Worm (Caenorhabditis elegans): ENCODE results near the gene ift-43.

ift-43 gene

DNA sequence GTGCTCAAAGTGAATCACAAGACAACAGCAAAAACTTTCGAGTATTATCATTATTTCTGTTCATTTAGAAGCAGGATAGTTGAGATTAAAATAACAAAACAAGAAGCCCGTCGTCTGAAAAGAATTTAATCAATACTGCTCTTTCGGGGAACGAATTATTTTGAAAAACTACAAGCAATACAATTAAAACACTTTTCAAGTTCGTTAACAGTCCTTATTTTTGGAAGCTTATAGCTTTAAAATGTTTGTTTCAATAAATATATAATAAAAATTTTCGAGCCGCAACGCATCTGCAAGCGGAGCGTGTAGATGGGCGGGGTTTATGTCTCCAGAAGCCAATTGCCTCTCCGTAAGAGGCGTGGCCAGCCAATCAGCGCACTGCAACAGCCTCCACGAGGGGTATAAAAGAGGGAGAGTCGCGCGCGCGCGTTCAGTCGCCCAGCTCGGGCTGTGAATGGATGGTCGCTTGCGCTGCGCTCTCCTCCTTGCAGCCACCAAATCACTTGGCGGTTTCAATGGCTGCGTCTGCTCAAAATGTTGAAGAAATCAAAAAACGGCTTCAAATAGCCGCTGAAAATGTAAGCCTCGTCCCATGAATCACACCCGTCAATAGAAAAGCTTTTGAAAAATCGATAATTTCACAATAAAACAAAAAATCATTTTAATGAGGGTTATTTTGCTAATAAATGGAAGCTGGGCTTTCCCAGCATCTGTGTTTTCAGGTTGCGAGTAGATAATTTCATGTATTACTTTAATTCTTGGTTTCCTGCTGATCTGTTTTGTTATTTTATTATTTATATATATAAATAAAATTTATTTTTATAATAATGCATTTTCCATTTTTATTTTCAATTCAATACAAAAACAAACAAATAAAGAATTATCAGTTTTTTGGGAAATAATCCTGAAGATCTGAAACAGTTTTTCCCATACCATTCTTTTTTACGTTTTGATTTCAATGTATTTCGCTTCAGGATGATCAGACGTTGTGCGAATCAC, at the start of gene ift-43, which contains the start of gene mdt-26 (continued):
- TF ChIP-seq cebp-1 (GFP tag; IDR thresholded peaks at IDR 0.05) (peak; percentile 77), cebp-1 (tag; optimal IDR thresholded peaks at IDR 0.05) (peak; percentile 80), madf-8 (GFP tag; conservative IDR thresholded peaks at IDR 0.05) (peak; percentile 10), F39B2.1 (GFP tag; IDR thresholded peaks at IDR 0.05) (no peak), athp-1 (tag; optimal IDR thresholded peaks at IDR 0.05) (no peak), snpc-3.4 (tag; optimal IDR thresholded peaks at IDR 0.05) (no peak), rpc-1 (optimal IDR thresholded peaks at IDR 0.05) (peak; percentile 6), rpc-1 (tag; optimal IDR thresholded peaks at IDR 0.05) (no peak), somi-1 (GFP tag; optimal IDR thresholded peaks at IDR 0.05) (no peak), F33H1.4 (GFP tag; IDR thresholded peaks at IDR 0.05) (0 out of 2 replicates have a peak, but pooled peaks have one; percentile 43), ztf-25 (GFP tag; IDR thresholded peaks at IDR 0.05) (no peak), F49E8.2 (tag; optimal IDR thresholded peaks at IDR 0.05; ENCODE audit: insufficient read depth) (no peak), tbp1 (GFP tag; optimal IDR thresholded peaks at IDR 0.05) (peak; percentile 76), aptf-3 (GFP tag; IDR thresholded peaks at IDR 0.05) (no peak), repo-1 (tag; optimal IDR thresholded peaks at IDR 0.05) (peak; percentile 65), hmg-1.2 (GFP tag; IDR thresholded peaks at IDR 0.05) (peak; percentile 56), F22D6.2 (tag; optimal IDR thresholded peaks at IDR 0.05) (peak; percentile 24), lin-40 (tag; optimal IDR thresholded peaks at IDR 0.05) (peak; percentile 87), bed-2 (GFP tag; IDR thresholded peaks at IDR 0.05) (peak; percentile 55; the same call in 1 of the 2 replicates), let-526 (GFP tag; IDR thresholded peaks at IDR 0.05) (peak; percentile 90), nfyb-1 (GFP tag; IDR thresholded peaks at IDR 0.05) (peak; percentile 100), T07F8.4 (tag; optimal IDR thresholded peaks at IDR 0.05) (peak; percentile 32), atf-7 (tag; optimal IDR thresholded peaks at IDR 0.05) (peak; percentile 3), nhr-179 (tag; optimal IDR thresholded peaks at IDR 0.05) (no peak), pha-4 (tag; optimal IDR thresholded peaks at IDR 0.05) (no peak), ceh-27 (GFP tag; optimal IDR thresholded peaks at IDR 0.05) (peak; percentile 84), Y79H2A.3 (GFP tag; conservative IDR thresholded peaks at IDR 0.05) (peak; percentile 81; the same call in 1 of the 2 replicates), chd-7 (tag; optimal IDR thresholded peaks at IDR 0.05) (peak; percentile 73), nfya-2 (GFP tag; IDR thresholded peaks at IDR 0.05) (peak; percentile 100), tlf-1 (GFP tag; optimal IDR thresholded peaks at IDR 0.05) (no peak), D2030.7 (GFP tag; IDR thresholded peaks at IDR 0.05) (peak; percentile 72), lir-1 (GFP tag; conservative IDR thresholded peaks at IDR 0.05) (peak; percentile 48; the same call in 1 of the 2 replicates), dpff-1 (tag; optimal IDR thresholded peaks at IDR 0.05) (no peak), attf-3 (GFP tag; conservative IDR thresholded peaks at IDR 0.05) (no peak), ztf-18 (tag; optimal IDR thresholded peaks at IDR 0.05) (peak; percentile 25), him-1 (tag; optimal IDR thresholded peaks at IDR 0.05) (peak; percentile 27), lag-1 (GFP tag; IDR thresholded peaks at IDR 0.05) (no peak), F57A8.1 (GFP tag; optimal IDR thresholded peaks at IDR 0.05) (peak; percentile 80), hlh-26 (GFP tag; conservative IDR thresholded peaks at IDR 0.05) (no peak), rec-8 (tag; optimal IDR thresholded peaks at IDR 0.05) (peak; percentile 11 to 40), Y95B8A.8 (GFP tag; IDR thresholded peaks at IDR 0.05) (peak; percentile 65), F52B5.7 (tag; optimal IDR thresholded peaks at IDR 0.05) (no peak), unc-130 (GFP tag; optimal IDR thresholded peaks at IDR 0.05) (no peak), let-607 (tag; optimal IDR thresholded peaks at IDR 0.05) (no peak), hmg-20 (GFP tag; IDR thresholded peaks at IDR 0.05) (peak; percentile 10; the same call in 1 of the 2 replicates), egl-44 (GFP tag; IDR thresholded peaks at IDR 0.05) (peak; percentile 81)

Data from whole organism, young adult.